Worm (Caenorhabditis elegans) whole organism, early embryonic: Measurements from ENCODE around the gene ZK1307.7.

ENCODE experiments used
- B0310.2 ChIP-seq: sonication (generic microtip); optimal IDR thresholded peaks from 2 replicates; lab custom pipeline; 2016; ENCODE audit warnings: mild to moderate bottlenecking, missing genetic modification characterization, missing compliant biosample characterization
- F13C5.2 ChIP-seq: sonication (generic microtip); optimal IDR thresholded peaks from 2 replicates; lab custom pipeline; 2017; ENCODE audit warnings: mild to moderate bottlenecking, missing genetic modification characterization, inconsistent platforms, missing compliant biosample characterization
- aly-1 ChIP-seq: sonication (generic microtip); optimal IDR thresholded peaks from 2 replicates; lab custom pipeline; 2016; ENCODE audit warnings: missing genetic modification characterization, missing compliant biosample characterization
- ama-1 ChIP-seq: fragments of 150-350 bp; optimal IDR thresholded peaks from 2 replicates; lab custom pipeline; 2014
- ceh-13 ChIP-seq: fragments of 200-800 bp; sonication (Bioruptor generic); optimal IDR thresholded peaks from 2 replicates; lab custom pipeline; 2018; ENCODE audit warnings: mild to moderate bottlenecking, missing genetic modification characterization, missing compliant biosample characterization
- ceh-36 ChIP-seq: sonication (generic microtip); optimal IDR thresholded peaks from 2 replicates; lab custom pipeline; 2016; ENCODE audit warnings: missing genetic modification characterization, inconsistent platforms, missing compliant biosample characterization
- ets-7 ChIP-seq: sonication (generic microtip); optimal IDR thresholded peaks from 2 replicates; lab custom pipeline; 2016; ENCODE audit warnings: missing genotype, missing genetic modification characterization, missing compliant biosample characterization
- hmbx-1 ChIP-seq: sonication (generic microtip); optimal IDR thresholded peaks from 2 replicates; lab custom pipeline; 2016; ENCODE audit warnings: mild to moderate bottlenecking, missing genetic modification characterization, missing compliant biosample characterization
- hnd-1 ChIP-seq: sonication (generic microtip); optimal IDR thresholded peaks from 2 replicates; lab custom pipeline; 2016; ENCODE audit warnings: missing genetic modification characterization, missing compliant biosample characterization
- pes-1 ChIP-seq: fragments of 200-800 bp; sonication (Bioruptor generic); IDR thresholded peaks from 2 replicates; pipeline ENCODE4 v1.3.6; 2022; ENCODE audit warnings: missing genetic modification reagents, missing genetic modification characterization, missing compliant biosample characterization
- sea-1 ChIP-seq: fragments of 200-800 bp; sonication (Bioruptor generic); conservative IDR thresholded peaks from 2 replicates; pipeline ENCODE4 v1.3.6; 2022; ENCODE audit warnings: missing genetic modification characterization, missing compliant biosample characterization
- tra-4 ChIP-seq: sonication (generic microtip); optimal IDR thresholded peaks from 2 replicates; lab custom pipeline; 2017; ENCODE audit warnings: missing genetic modification characterization, missing compliant biosample characterization

ce11 chrII:9668959-9669358 lies 32.6 kb downstream of the ZK1307.7 start, which contains the start of gene taf-8:
- TF ChIP-seq ama-1 (lab: Kevin White, UChicago) = no peak
- TF ChIP-seq ets-7 (tag; lab: Kevin White, UChicago) = no peak
- TF ChIP-seq ceh-36 (tag; lab: Kevin White, UChicago) = no peak
- TF ChIP-seq B0310.2 (tag; lab: Kevin White, UChicago) = no peak
- TF ChIP-seq F13C5.2 (tag; lab: Kevin White, UChicago) = peak; percentile 7
- no peak for TF ChIP-seq tra-4
- no peak for TF ChIP-seq hmbx-1 (tag; lab: Kevin White, UChicago)
- no peak for TF ChIP-seq ceh-13 (GFP tag; lab: Kevin White, UChicago)
- TF ChIP-seq aly-1 (tag; lab: Kevin White, UChicago) = no peak
- TF ChIP-seq pes-1 (GFP tag; lab: Robert Waterston, UW) = no peak
- TF ChIP-seq sea-1 (GFP tag; lab: Robert Waterston, UW) = no peak
- TF ChIP-seq hnd-1 (tag; lab: Kevin White, UChicago) = no peak
